Fruit fly (Drosophila melanogaster): ENCODE measurements around the gene CG14130.

DNA sequence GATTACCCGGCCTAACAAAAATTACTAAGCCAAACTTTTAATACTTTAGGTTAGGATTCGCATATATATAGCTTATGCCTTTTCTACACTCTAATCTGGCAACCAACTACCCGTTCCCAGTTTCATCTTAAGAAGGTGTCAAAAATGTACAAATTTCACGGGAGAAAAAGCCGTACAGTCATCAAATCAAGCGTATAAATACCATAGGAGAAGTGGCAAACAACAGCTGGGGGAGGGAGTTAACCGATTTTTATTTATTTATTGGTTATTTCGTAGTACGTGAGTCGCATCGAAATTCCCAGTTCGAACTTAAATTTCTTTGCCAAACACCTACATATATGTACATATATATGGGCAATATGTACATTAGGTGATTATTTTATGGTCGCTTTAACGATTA, 13.5 kb downstream of the CG14130 start, which contains the start of gene CG7264:
- no peak for TF ChIP-seq CG7556 (GFP tag; optimal IDR thresholded peaks at IDR 0.05)
- TF ChIP-seq CG12155 (GFP tag; optimal IDR thresholded peaks at IDR 0.05): no peak
- TF ChIP-seq CG33557 (GFP tag; optimal IDR thresholded peaks at IDR 0.05): no peak
- no peak for TF ChIP-seq unpg (GFP tag; optimal IDR thresholded peaks at IDR 0.05)
- no peak for TF ChIP-seq NfI (GFP tag; optimal IDR thresholded peaks at IDR 0.05)
- no peak for TF ChIP-seq pzg (GFP tag; optimal IDR thresholded peaks at IDR 0.05)
- no peak for TF ChIP-seq Ptx1 (GFP tag; IDR thresholded peaks at IDR 0.05)
- no peak for TF ChIP-seq Atf-2 (GFP tag; optimal IDR thresholded peaks at IDR 0.05)

Measured in whole organism, embryonic.